Worm (Caenorhabditis elegans) whole organism, young adult: ENCODE measurements around the gene abu-9.

Experiments used
- F37B4.10 ChIP-seq: fragments of 200-800 bp; sonication (Bioruptor generic); IDR thresholded peaks from 2 replicates; pipeline ENCODE4 v1.3.6; 2022; ENCODE audit warnings: missing genetic modification characterization, missing compliant biosample characterization
- F57A8.1 ChIP-seq: fragments of 200-800 bp; sonication (Bioruptor generic); optimal IDR thresholded peaks from 2 replicates; lab custom pipeline; 2018; ENCODE audit warnings: mild to moderate bottlenecking, missing genetic modification characterization, moderate library complexity, missing compliant biosample characterization
- T26A5.8 ChIP-seq: sonication (generic microtip); optimal IDR thresholded peaks from 2 replicates; lab custom pipeline; 2016; ENCODE audit warnings: missing genetic modification characterization, missing compliant biosample characterization
- ceh-40 ChIP-seq: fragments of 200-800 bp; sonication (Bioruptor generic); IDR thresholded peaks from 2 replicates; pipeline ENCODE4 v1.3.6; 2022; ENCODE audit warnings: missing genetic modification characterization, missing compliant biosample characterization
- die-1 ChIP-seq: sonication (generic microtip); optimal IDR thresholded peaks from 2 replicates; lab custom pipeline; 2016; ENCODE audit warnings: missing genotype, mild to moderate bottlenecking, missing genetic modification characterization, missing compliant biosample characterization
- hmg-20 ChIP-seq: fragments of 200-800 bp; sonication (Bioruptor generic); IDR thresholded peaks from 2 replicates; pipeline ENCODE4 v1.3.6; 2022; ENCODE audit warnings: missing genetic modification reagents, missing genetic modification characterization, missing compliant biosample characterization
- lin-40 ChIP-seq: sonication (generic microtip); optimal IDR thresholded peaks from 2 replicates; lab custom pipeline; 2016; ENCODE audit warnings: missing genetic modification characterization, mild to moderate bottlenecking, missing compliant biosample characterization, missing genotype, missing genetic modification reagents
- madf-8 ChIP-seq: fragments of 200-800 bp; sonication (Bioruptor generic); conservative IDR thresholded peaks from 2 replicates; pipeline ENCODE4 v1.3.6; 2022; ENCODE audit warnings: missing genetic modification reagents, missing genetic modification characterization, missing compliant biosample characterization
- nhr-80 ChIP-seq: sonication (generic microtip); optimal IDR thresholded peaks from 2 replicates; lab custom pipeline; 2016; ENCODE audit warnings: missing genetic modification characterization, missing compliant biosample characterization
- snpc-3.4 ChIP-seq: sonication (generic microtip); optimal IDR thresholded peaks from 2 replicates; lab custom pipeline; 2017; ENCODE audit warnings: missing genetic modification characterization, mild to moderate bottlenecking, missing compliant biosample characterization, antibody characterized with exemption, moderate library complexity, missing genotype, missing genetic modification reagents
- somi-1 ChIP-seq: fragments of 200-800 bp; sonication (Bioruptor generic); optimal IDR thresholded peaks from 2 replicates; lab custom pipeline; 2018; ENCODE audit warnings: mild to moderate bottlenecking, missing genetic modification characterization, missing compliant biosample characterization
- tlf-1 ChIP-seq: fragments of 200-800 bp; sonication (Bioruptor generic); optimal IDR thresholded peaks from 2 replicates; lab custom pipeline; 2018; ENCODE audit warnings: mild to moderate bottlenecking, missing genetic modification characterization, missing compliant biosample characterization
- unc-130 ChIP-seq: sonication (generic microtip); optimal IDR thresholded peaks from 2 replicates; lab custom pipeline; 2016; ENCODE audit warnings: missing genetic modification reagents, missing genetic modification characterization, missing compliant biosample characterization

The abu-9 gene

DNA sequence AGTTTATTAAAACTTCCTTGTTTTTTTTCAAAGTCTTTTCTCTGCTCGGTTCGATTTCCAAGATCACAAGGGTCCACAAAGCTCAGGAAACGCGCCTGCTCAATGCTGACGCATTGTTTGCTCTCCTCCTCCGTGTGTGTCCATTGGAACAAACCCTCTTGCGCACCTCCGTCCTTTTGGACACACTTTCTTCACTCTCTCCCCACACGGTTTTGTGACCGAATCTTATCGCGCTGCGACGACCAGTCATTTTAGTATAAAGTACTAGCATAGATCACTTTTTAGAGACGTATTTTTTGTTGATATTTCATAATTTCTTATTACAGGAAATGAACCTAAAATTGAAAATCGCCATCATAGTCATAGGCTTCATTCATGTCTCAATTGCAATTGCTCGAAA is 46.3 kb downstream of the abu-9 start (continued):
- TF ChIP-seq unc-130 (GFP tag; lab: Kevin White, UChicago), result no peak

DNA sequence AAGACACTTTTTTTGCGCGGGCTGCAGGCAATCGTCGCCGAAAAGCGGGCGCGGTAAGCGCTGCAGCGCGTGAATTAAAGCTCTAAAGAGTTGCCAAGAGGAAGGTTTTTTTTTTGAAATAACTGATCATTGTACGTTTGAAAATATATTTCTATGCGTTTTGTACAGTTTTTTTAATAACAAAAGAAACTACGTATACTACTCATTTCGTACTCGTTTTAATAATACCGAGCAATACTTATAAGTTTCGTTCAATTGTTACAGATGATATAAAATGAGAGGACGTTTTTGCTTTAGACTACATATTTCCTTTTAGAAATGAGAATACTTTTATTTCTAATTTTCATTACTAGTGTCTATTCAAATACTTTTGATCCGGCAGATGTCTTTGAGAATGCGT is 50.0 kb downstream of the abu-9 start, which contains the start of gene nep-15:
nep-15 (plus strand) TSS at position 301 of the 400 bp plus-strand sequence.
- TF ChIP-seq lin-40, result no peak
- TF ChIP-seq die-1 (tag; lab: Kevin White, UChicago), result no peak
- TF ChIP-seq T26A5.8 (tag; lab: Kevin White, UChicago), result no peak
- TF ChIP-seq F37B4.10 (GFP tag; lab: Robert Waterston, UW), result no peak
- no peak for TF ChIP-seq F57A8.1
- no peak for TF ChIP-seq madf-8 (GFP tag; lab: Robert Waterston, UW)
- TF ChIP-seq hmg-20 (GFP tag; lab: Robert Waterston, UW), result no peak
- TF ChIP-seq somi-1 (GFP tag; lab: Kevin White, UChicago), result no peak
- no peak for TF ChIP-seq ceh-40 (GFP tag; lab: Robert Waterston, UW)
- TF ChIP-seq snpc-3.4 (tag; lab: Kevin White, UChicago), result no peak
- TF ChIP-seq tlf-1, result no peak
- TF ChIP-seq nhr-80 (tag; lab: Kevin White, UChicago), result no peak
